Fruit fly (Drosophila melanogaster) whole organism, embryonic: ENCODE measurements around the gene CG14270.

Experiments used
- Abd-B ChIP-seq: fragments of 200-800 bp; sonication (Bioruptor generic); optimal IDR thresholded peaks from 2 replicates; lab custom pipeline; 2018; ENCODE audit warnings: missing biosample characterization, mild to moderate bottlenecking, missing genetic modification characterization, moderate library complexity
- Atf6 ChIP-seq: fragments of 200-800 bp; sonication (Bioruptor generic); IDR thresholded peaks from 2 replicates; pipeline ENCODE4 v1.3.6; 2022; ENCODE audit warnings: missing biosample characterization, missing genetic modification characterization
- Awh ChIP-seq: fragments of 200-800 bp; sonication (Bioruptor generic); IDR thresholded peaks from 2 replicates; pipeline ENCODE4, ENCODE4 v1.3.6; 2022; ENCODE audit warnings: missing biosample characterization, missing genetic modification characterization
- CG10654 ChIP-seq: fragments of 200-800 bp; sonication (Bioruptor generic); optimal IDR thresholded peaks from 2 replicates; lab custom pipeline; 2016; ENCODE audit warnings: missing biosample characterization, missing genetic modification characterization
- CG11723 ChIP-seq: fragments of 200-800 bp; sonication (Bioruptor generic); optimal IDR thresholded peaks from 2 replicates; lab custom pipeline; 2017; ENCODE audit warnings: missing biosample characterization, mild to moderate bottlenecking, missing genetic modification characterization
- CG12219 ChIP-seq: fragments of 200-800 bp; sonication (Bioruptor generic); optimal IDR thresholded peaks from 3 replicates; lab custom pipeline; 2018; ENCODE audit warnings: missing biosample characterization, mild to moderate bottlenecking, missing genetic modification characterization
- CG12744 ChIP-seq: fragments of 200-800 bp; sonication (Bioruptor generic); optimal IDR thresholded peaks from 2 replicates; lab custom pipeline; 2016; ENCODE audit warnings: missing biosample characterization, missing genetic modification characterization
- CG14441 ChIP-seq: fragments of 200-800 bp; sonication (Bioruptor generic); IDR thresholded peaks from 2 replicates; pipeline ENCODE4 v1.3.6; 2022; ENCODE audit warnings: missing biosample characterization, missing genetic modification characterization
- CG14860 ChIP-seq: fragments of 200-800 bp; sonication (Bioruptor generic); IDR thresholded peaks from 3 replicates; pipeline ENCODE4 v1.3.6; 2022; ENCODE audit warnings: missing biosample characterization, missing genetic modification characterization; ENCODE audit not compliant: partially characterized antibody
- CG15011 ChIP-seq: fragments of 200-800 bp; sonication (Bioruptor generic); optimal IDR thresholded peaks from 3 replicates; lab custom pipeline; 2018; ENCODE audit warnings: missing biosample characterization, mild to moderate bottlenecking, missing genetic modification characterization
- CG1603 ChIP-seq: fragments of 200-800 bp; sonication (Bioruptor generic); optimal IDR thresholded peaks from 2 replicates; lab custom pipeline; 2019; ENCODE audit warnings: missing biosample characterization, mild to moderate bottlenecking, missing genetic modification characterization, moderate library complexity
- CG17612 ChIP-seq: fragments of 200-800 bp; sonication (Bioruptor generic); IDR thresholded peaks from 2 replicates; pipeline ENCODE4 v1.3.6; 2022; ENCODE audit warnings: missing biosample characterization, missing genetic modification characterization
- CG18262 ChIP-seq: fragments of 200-800 bp; optimal IDR thresholded peaks from 3 replicates; lab custom pipeline; 2019; ENCODE audit warnings: missing biosample characterization, mild to moderate bottlenecking, missing genetic modification characterization, moderate library complexity
- CG2116 ChIP-seq: fragments of 200-800 bp; sonication (Bioruptor generic); optimal IDR thresholded peaks from 3 replicates; lab custom pipeline; 2018; ENCODE audit warnings: missing biosample characterization, mild to moderate bottlenecking, missing genetic modification characterization
- CG34224 ChIP-seq: fragments of 200-800 bp; sonication (Bioruptor generic); IDR thresholded peaks from 3 replicates; pipeline ENCODE4 v1.3.6; 2022; ENCODE audit warnings: missing biosample characterization, missing genetic modification characterization; ENCODE audit not compliant: partially characterized antibody
- CG3726 ChIP-seq: fragments of 200-800 bp; sonication (Bioruptor generic); IDR thresholded peaks from 3 replicates; pipeline ENCODE4, ENCODE4 v1.3.6; 2022; ENCODE audit warnings: missing biosample characterization, missing genetic modification characterization
- CG4360 ChIP-seq: fragments of 200-800 bp; sonication (Bioruptor generic); IDR thresholded peaks from 2 replicates; pipeline ENCODE4 v1.3.6; 2022; ENCODE audit warnings: missing biosample characterization, missing genetic modification characterization
- CG6791 ChIP-seq: fragments of 200-800 bp; sonication (Bioruptor generic); IDR thresholded peaks from 3 replicates; pipeline ENCODE4 v1.3.6; 2022; ENCODE audit warnings: missing biosample characterization, missing genetic modification characterization; ENCODE audit not compliant: partially characterized antibody
- CG7271 ChIP-seq: fragments of 200-800 bp; sonication (Bioruptor generic); optimal IDR thresholded peaks from 2 replicates; lab custom pipeline; 2018; ENCODE audit warnings: missing biosample characterization, mild to moderate bottlenecking, missing genetic modification characterization, moderate library complexity
- CG7357 ChIP-seq: fragments of 200-800 bp; sonication (Bioruptor generic); IDR thresholded peaks from 3 replicates; pipeline ENCODE4 v1.3.6; 2022; ENCODE audit warnings: missing biosample characterization, missing genetic modification characterization
- CG9727 ChIP-seq: fragments of 200-800 bp; sonication (Bioruptor generic); optimal IDR thresholded peaks from 3 replicates; lab custom pipeline; 2017; ENCODE audit warnings: missing biosample characterization, mild to moderate bottlenecking, missing genetic modification characterization
- CG9797 ChIP-seq: fragments of 200-800 bp; sonication (Bioruptor generic); optimal IDR thresholded peaks from 3 replicates; lab custom pipeline; 2018; ENCODE audit warnings: missing biosample characterization, mild to moderate bottlenecking, missing genetic modification characterization
- Dip2 ChIP-seq: fragments of 200-800 bp; sonication (Bioruptor generic); IDR thresholded peaks from 2 replicates; pipeline ENCODE4 v1.3.6; 2022; ENCODE audit warnings: missing biosample characterization, missing genetic modification characterization
- Eip74EF ChIP-seq, 2 experiments: fragments of 200-800 bp in 1 of 2; fragments of >200 bp in 1 of 2; sonication (Bioruptor generic) in 1 of 2; optimal IDR thresholded peaks; 2 replicates each; lab custom pipeline; 2017 to 2019; ENCODE audit warnings: missing biosample characterization in 2 of 2, missing genetic modification characterization in 2 of 2, mild to moderate bottlenecking in 1 of 2, moderate library complexity in 1 of 2
- Ets97D ChIP-seq: fragments of 200-800 bp; sonication (Bioruptor generic); optimal IDR thresholded peaks from 3 replicates; lab custom pipeline; 2016; ENCODE audit warnings: missing biosample characterization, missing genetic modification characterization
- HHEX ChIP-seq: fragments of 200-800 bp; sonication (Bioruptor generic); optimal IDR thresholded peaks from 3 replicates; lab custom pipeline; 2017; ENCODE audit warnings: missing biosample characterization, mild to moderate bottlenecking, missing genetic modification characterization, missing genetic modification reagents
- Hr39 ChIP-seq: fragments of >200 bp; optimal IDR thresholded peaks from 2 replicates; lab custom pipeline; 2017
- Med ChIP-seq: fragments of 200-800 bp; sonication (Bioruptor generic); peaks from one replicate; lab custom pipeline; 2016; ENCODE audit warnings: missing biosample characterization, missing genetic modification characterization, mild to moderate bottlenecking, inconsistent platforms, moderate library complexity
- NfI ChIP-seq: fragments of 200-800 bp; sonication (Bioruptor generic); optimal IDR thresholded peaks from 3 replicates; lab custom pipeline; 2018; ENCODE audit warnings: missing biosample characterization, mild to moderate bottlenecking, missing genetic modification characterization, moderate library complexity
- Stat92E ChIP-seq, 3 experiments: fragments of >200 bp in 2 of 3; fragments of 200-800 bp in 1 of 3; sonication (Bioruptor generic) in 1 of 3; optimal IDR thresholded peaks; 2 replicates each; lab custom pipeline; 2017 to 2019; ENCODE audit warnings: missing biosample characterization in 3 of 3, missing genetic modification characterization in 3 of 3, mild to moderate bottlenecking in 1 of 3, moderate library complexity in 1 of 3
- Trl ChIP-seq, 3 experiments: fragments of >200 bp in 2 of 3; fragments of 200-800 bp in 1 of 3; sonication (Bioruptor generic) in 1 of 3; optimal IDR thresholded peaks; 2 replicates in 1 of 3; 3 replicates in 2 of 3; lab custom pipeline; 2016 to 2017; ENCODE audit warnings: missing biosample characterization in 1 of 3, missing genetic modification characterization in 1 of 3
- Vsx1 ChIP-seq: fragments of 200-800 bp; sonication (Bioruptor generic); optimal IDR thresholded peaks from 2 replicates; lab custom pipeline; 2017; ENCODE audit warnings: missing biosample characterization, mild to moderate bottlenecking, missing genetic modification characterization, missing genetic modification reagents
- bbx ChIP-seq: fragments of 200-800 bp; sonication (Bioruptor generic); IDR thresholded peaks from 2 replicates; pipeline ENCODE4 v1.3.6; 2022; ENCODE audit warnings: missing biosample characterization, missing genetic modification characterization; ENCODE audit not compliant: partially characterized antibody
- br ChIP-seq: fragments of >200 bp; optimal IDR thresholded peaks from 2 replicates; lab custom pipeline; 2017
- eve ChIP-seq, 2 experiments: fragments of >200 bp; optimal IDR thresholded peaks; 2 replicates each; lab custom pipeline; 2017; ENCODE audit warnings: missing biosample characterization in 2 of 2, missing genetic modification characterization in 2 of 2
- hb ChIP-seq: fragments of 200-800 bp; sonication (Bioruptor generic); IDR thresholded peaks from 3 replicates; pipeline ENCODE4 v1.3.6; 2022; ENCODE audit warnings: missing biosample characterization, missing genetic modification characterization; ENCODE audit not compliant: partially characterized antibody
- hbn ChIP-seq: fragments of 200-800 bp; sonication (Bioruptor generic); IDR thresholded peaks from 2 replicates; pipeline ENCODE4 v1.3.6; 2022; ENCODE audit warnings: missing biosample characterization, missing genetic modification characterization; ENCODE audit not compliant: partially characterized antibody
- inv ChIP-seq: fragments of 200-800 bp; sonication (Bioruptor generic); IDR thresholded peaks from 2 replicates; pipeline ENCODE4 v1.3.6; 2022; ENCODE audit warnings: missing biosample characterization, missing genetic modification characterization; ENCODE audit not compliant: partially characterized antibody
- lmd ChIP-seq: fragments of 200-800 bp; sonication (Bioruptor generic); IDR thresholded peaks from 2 replicates; pipeline ENCODE4 v1.3.6; 2022; ENCODE audit warnings: missing biosample characterization, missing genetic modification characterization
- lola ChIP-seq, 3 experiments: fragments of >200 bp in 2 of 3; fragments of 200-800 bp in 1 of 3; sonication (Bioruptor generic) in 1 of 3; optimal IDR thresholded peaks; 2 replicates each; lab custom pipeline; 2017 to 2019; ENCODE audit warnings: missing biosample characterization in 3 of 3, missing genetic modification characterization in 3 of 3, mild to moderate bottlenecking in 1 of 3, moderate library complexity in 1 of 3
- lov ChIP-seq, 2 experiments: fragments of 200-800 bp in 1 of 2; fragments of >200 bp in 1 of 2; sonication (Bioruptor generic) in 1 of 2; IDR thresholded peaks in 1 of 2; optimal IDR thresholded peaks in 1 of 2; 2 replicates in 1 of 2; 3 replicates in 1 of 2; pipeline versions ENCODE4 v1.3.6 to Lab custom; 2017 to 2022; ENCODE audit warnings: missing biosample characterization in 1 of 2, missing genetic modification characterization in 1 of 2
- mam ChIP-seq: fragments of 200-800 bp; sonication (Bioruptor generic); optimal IDR thresholded peaks from 3 replicates; lab custom pipeline; 2016; ENCODE audit warnings: missing biosample characterization, missing genetic modification characterization
- pho ChIP-seq: fragments of 200-800 bp; sonication (Bioruptor generic); optimal IDR thresholded peaks from 2 replicates; lab custom pipeline; 2016; ENCODE audit warnings: missing biosample characterization, missing genetic modification characterization
- prd ChIP-seq, 3 experiments: fragments of >200 bp in 2 of 3; fragments of 200-800 bp in 1 of 3; sonication (Bioruptor generic) in 1 of 3; optimal IDR thresholded peaks in 2 of 3; IDR thresholded peaks in 1 of 3; 2 replicates in 2 of 3; 3 replicates in 1 of 3; pipeline versions ENCODE4 v1.3.6 to Lab custom; 2017 to 2022; ENCODE audit warnings: missing biosample characterization in 1 of 3, missing genetic modification characterization in 1 of 3
- ro ChIP-seq: fragments of 200-800 bp; sonication (Bioruptor generic); IDR thresholded peaks from 2 replicates; pipeline ENCODE4 v1.3.6; 2022; ENCODE audit warnings: missing biosample characterization, missing genetic modification characterization
- sens ChIP-seq: fragments of 200-800 bp; sonication (Bioruptor generic); peaks from one replicate; lab custom pipeline; 2016; ENCODE audit warnings: missing biosample characterization, missing genetic modification characterization
- twi ChIP-seq: fragments of 200-800 bp; optimal IDR thresholded peaks from 2 replicates; lab custom pipeline; 2019; ENCODE audit warnings: missing biosample characterization, mild to moderate bottlenecking, missing genetic modification characterization, moderate library complexity
- zen2 ChIP-seq: fragments of 200-800 bp; sonication (Bioruptor generic); IDR thresholded peaks from 3 replicates; pipeline ENCODE4 v1.3.6; 2022; ENCODE audit warnings: missing biosample characterization, missing genetic modification characterization; ENCODE audit not compliant: partially characterized antibody

The CG14270 gene

dm6 chrX:3485304-3485703, at the start of gene CG14270, which contains the start of gene CG10803 (continued):
- TF ChIP-seq CG1603: peak; percentile 2
- TF ChIP-seq Dip2: no peak
- TF ChIP-seq lola (GFP tag; optimal IDR thresholded peaks at IDR 0.05; lab: Kevin White, UChicago): peak in 1 of 3 experiments; percentile 7
- no peak for TF ChIP-seq CG14441
- peak in 1 of 3 experiments; percentile 48 for TF ChIP-seq Stat92E (GFP tag; optimal IDR thresholded peaks at IDR 0.05; lab: Kevin White, UChicago)
- TF ChIP-seq prd (optimal IDR thresholded peaks at IDR 0.05; lab: Kevin White, UChicago): no peak
- peak; percentile 21; the same call in 1 of the 3 replicates for TF ChIP-seq prd (GFP tag; IDR thresholded peaks at IDR 0.05; lab: Robert Waterston, UW)
- TF ChIP-seq CG15011 (GFP tag; lab: Kevin White, UChicago): no peak
- peak; percentile 79 for TF ChIP-seq CG14860 (GFP tag; lab: Robert Waterston, UW)
- peak; percentile 68 for TF ChIP-seq Med (GFP tag; lab: Kevin White, UChicago)
- TF ChIP-seq Ets97D (GFP tag; lab: Kevin White, UChicago): peak; percentile 57
- TF ChIP-seq ro: no peak
- no peak for TF ChIP-seq twi
- TF ChIP-seq lov (optimal IDR thresholded peaks at IDR 0.05; lab: Kevin White, UChicago): no peak
- no peak for TF ChIP-seq lov (GFP tag; IDR thresholded peaks at IDR 0.05; lab: Robert Waterston, UW)
- TF ChIP-seq CG9727 (GFP tag; lab: Kevin White, UChicago): peak; percentile 9
- peak; percentile 80 for TF ChIP-seq Vsx1 (GFP tag; lab: Kevin White, UChicago)
- peak; percentile 3 for TF ChIP-seq pho (GFP tag; lab: Kevin White, UChicago)
- no peak for TF ChIP-seq CG12219 (GFP tag; lab: Kevin White, UChicago)
- TF ChIP-seq Trl (optimal IDR thresholded peaks at IDR 0.05; lab: Kevin White, UChicago): no peak
- no peak for TF ChIP-seq Trl (GFP tag; optimal IDR thresholded peaks at IDR 0.05; lab: Kevin White, UChicago)
- TF ChIP-seq Hr39 (lab: Kevin White, UChicago): no peak
- TF ChIP-seq CG3726 (GFP tag; lab: Robert Waterston, UW): no peak
- no peak for TF ChIP-seq br
- peak; percentile 0 for TF ChIP-seq CG18262 (tag; lab: Kevin White, UChicago)
- TF ChIP-seq hbn: peak; percentile 74
- TF ChIP-seq CG34224 (GFP tag; lab: Robert Waterston, UW): peak; percentile 84
- no peak for TF ChIP-seq Awh (GFP tag; lab: Robert Waterston, UW)
- TF ChIP-seq CG7357 (GFP tag; lab: Robert Waterston, UW): no peak
- peak; percentile 29; the same call in 1 of the 3 replicates for TF ChIP-seq zen2 (GFP tag; lab: Robert Waterston, UW)
- no peak for TF ChIP-seq HHEX (GFP tag; lab: Kevin White, UChicago)
- TF ChIP-seq Eip74EF (GFP tag; optimal IDR thresholded peaks at IDR 0.05; lab: Kevin White, UChicago): no peak
- peak; percentile 78 for TF ChIP-seq inv
- TF ChIP-seq CG11723 (GFP tag; lab: Kevin White, UChicago): no peak
- TF ChIP-seq hb: peak; percentile 80
- TF ChIP-seq bbx: peak; percentile 55; the same call in 1 of the 2 replicates
- TF ChIP-seq Atf6: no peak
- no peak for TF ChIP-seq lmd (GFP tag; lab: Robert Waterston, UW)
- peak; percentile 71 for TF ChIP-seq CG9797 (GFP tag; lab: Kevin White, UChicago)
- peak; percentile 62; the same call in 2 of the 3 replicates for TF ChIP-seq CG6791 (GFP tag; lab: Robert Waterston, UW)
- TF ChIP-seq mam: peak; percentile 17
- no peak for TF ChIP-seq CG4360 (GFP tag; lab: Robert Waterston, UW)
- no peak for TF ChIP-seq CG17612 (GFP tag; lab: Robert Waterston, UW)
- no peak for TF ChIP-seq CG12744 (GFP tag; lab: Kevin White, UChicago)
- TF ChIP-seq CG7271 (tag; lab: Kevin White, UChicago): no peak
- TF ChIP-seq CG2116 (GFP tag; lab: Kevin White, UChicago): peak; percentile 81
- TF ChIP-seq NfI (GFP tag; lab: Kevin White, UChicago): no peak
- TF ChIP-seq eve (GFP tag; optimal IDR thresholded peaks at IDR 0.05; lab: Kevin White, UChicago): no peak
- peak; percentile 83 for TF ChIP-seq sens
- peak; percentile 15 for TF ChIP-seq Abd-B (GFP tag; lab: Kevin White, UChicago)
- no peak for TF ChIP-seq CG10654 (GFP tag; lab: Kevin White, UChicago)
